Fruit fly (Drosophila melanogaster) whole organism, embryonic: Measurements from ENCODE around the gene CG10252.

Experiments used
- ATbp ChIP-seq: fragments of 200-800 bp; sonication (Bioruptor generic); optimal IDR thresholded peaks from 2 replicates; lab custom pipeline; 2017; ENCODE audit warnings: missing biosample characterization, mild to moderate bottlenecking, missing genetic modification characterization, missing genetic modification reagents
- Awh ChIP-seq: fragments of 200-800 bp; sonication (Bioruptor generic); IDR thresholded peaks from 2 replicates; pipeline ENCODE4, ENCODE4 v1.3.6; 2022; ENCODE audit warnings: missing biosample characterization, missing genetic modification characterization
- CG10267 ChIP-seq: fragments of 200-800 bp; sonication (Bioruptor generic); optimal IDR thresholded peaks from 2 replicates; lab custom pipeline; 2018; ENCODE audit warnings: missing biosample characterization, mild to moderate bottlenecking, missing genetic modification characterization, moderate library complexity
- CG10366 ChIP-seq: fragments of 200-800 bp; sonication (Bioruptor generic); IDR thresholded peaks from 2 replicates; pipeline ENCODE4 v1.3.6; 2022; ENCODE audit warnings: missing biosample characterization, missing genetic modification characterization
- CG11093 ChIP-seq: fragments of 200-800 bp; sonication (Bioruptor generic); IDR thresholded peaks from 3 replicates; pipeline ENCODE4 v1.3.6; 2022; ENCODE audit warnings: missing biosample characterization, missing genetic modification characterization
- CG11695 ChIP-seq: fragments of 200-800 bp; sonication (Bioruptor generic); IDR thresholded peaks from 3 replicates; pipeline ENCODE4 v1.3.6; 2022; ENCODE audit warnings: missing biosample characterization, missing genetic modification characterization
- CG11723 ChIP-seq: fragments of 200-800 bp; sonication (Bioruptor generic); optimal IDR thresholded peaks from 2 replicates; lab custom pipeline; 2017; ENCODE audit warnings: missing biosample characterization, mild to moderate bottlenecking, missing genetic modification characterization
- CG12104 ChIP-seq: fragments of 200-800 bp; sonication (Bioruptor generic); optimal IDR thresholded peaks from 3 replicates; lab custom pipeline; 2016; ENCODE audit warnings: missing biosample characterization, missing genetic modification characterization
- CG12391 ChIP-seq: fragments of 200-800 bp; sonication (Bioruptor generic); optimal IDR thresholded peaks from 3 replicates; lab custom pipeline; 2018; ENCODE audit warnings: missing biosample characterization, mild to moderate bottlenecking, missing genetic modification characterization, moderate library complexity
- CG14014 ChIP-seq: fragments of 200-800 bp; sonication (Bioruptor generic); IDR thresholded peaks from 2 replicates; pipeline ENCODE4 v1.3.6; 2022; ENCODE audit warnings: missing biosample characterization, missing genetic modification characterization
- CG14710 ChIP-seq: fragments of 200-800 bp; sonication (Bioruptor generic); optimal IDR thresholded peaks from 3 replicates; lab custom pipeline; 2019; ENCODE audit warnings: missing biosample characterization, mild to moderate bottlenecking, missing genetic modification characterization, moderate library complexity
- CG15011 ChIP-seq: fragments of 200-800 bp; sonication (Bioruptor generic); optimal IDR thresholded peaks from 3 replicates; lab custom pipeline; 2018; ENCODE audit warnings: missing biosample characterization, mild to moderate bottlenecking, missing genetic modification characterization
- CG31365 ChIP-seq: fragments of 200-800 bp; sonication (Bioruptor generic); optimal IDR thresholded peaks from 2 replicates; lab custom pipeline; 2018; ENCODE audit warnings: missing biosample characterization, mild to moderate bottlenecking, missing genetic modification characterization
- CG31441 ChIP-seq: fragments of 200-800 bp; sonication (Bioruptor generic); IDR thresholded peaks from 2 replicates; pipeline ENCODE4 v1.3.6; 2022; ENCODE audit warnings: missing biosample characterization, missing genetic modification characterization
- CG33557 ChIP-seq: fragments of 200-800 bp; sonication (Bioruptor generic); optimal IDR thresholded peaks from 2 replicates; lab custom pipeline; 2019; ENCODE audit warnings: missing biosample characterization, mild to moderate bottlenecking, missing genetic modification characterization, moderate library complexity
- CG43689 ChIP-seq: fragments of 200-800 bp; sonication (Bioruptor generic); IDR thresholded peaks from 2 replicates; pipeline ENCODE4 v1.3.6; 2022; ENCODE audit warnings: missing biosample characterization, missing genetic modification characterization
- CG4424 ChIP-seq: fragments of 200-800 bp; sonication (Bioruptor generic); optimal IDR thresholded peaks from 3 replicates; lab custom pipeline; 2016; ENCODE audit warnings: missing biosample characterization, missing genetic modification characterization
- CG4730 ChIP-seq: fragments of 200-800 bp; sonication (Bioruptor generic); IDR thresholded peaks from 2 replicates; pipeline ENCODE4 v1.3.6; 2022; ENCODE audit warnings: missing biosample characterization, missing genetic modification characterization
- CG6791 ChIP-seq: fragments of 200-800 bp; sonication (Bioruptor generic); IDR thresholded peaks from 3 replicates; pipeline ENCODE4 v1.3.6; 2022; ENCODE audit warnings: missing biosample characterization, missing genetic modification characterization; ENCODE audit not compliant: partially characterized antibody
- CG8089 ChIP-seq: fragments of 200-800 bp; sonication (Bioruptor generic); optimal IDR thresholded peaks from 3 replicates; lab custom pipeline; 2016; ENCODE audit warnings: missing biosample characterization, missing genetic modification characterization
- CG8765 ChIP-seq: fragments of 200-800 bp; sonication (Bioruptor generic); IDR thresholded peaks from 2 replicates; pipeline ENCODE4 v1.3.6; 2022; ENCODE audit warnings: missing biosample characterization, missing genetic modification characterization
- CG9437 ChIP-seq: fragments of 200-800 bp; sonication (Bioruptor generic); optimal IDR thresholded peaks from 2 replicates; lab custom pipeline; 2018; ENCODE audit warnings: missing biosample characterization, mild to moderate bottlenecking, missing genetic modification characterization
- CG9727 ChIP-seq: fragments of 200-800 bp; sonication (Bioruptor generic); optimal IDR thresholded peaks from 3 replicates; lab custom pipeline; 2017; ENCODE audit warnings: missing biosample characterization, mild to moderate bottlenecking, missing genetic modification characterization
- Hsf ChIP-seq: fragments of 200-800 bp; sonication (Bioruptor generic); optimal IDR thresholded peaks from 3 replicates; lab custom pipeline; 2016; ENCODE audit warnings: missing biosample characterization, missing genetic modification characterization
- Lhr ChIP-seq: fragments of 200-800 bp; sonication (Bioruptor generic); optimal IDR thresholded peaks from 3 replicates; lab custom pipeline; 2017; ENCODE audit warnings: mild to moderate bottlenecking, missing biosample characterization, missing genetic modification reagents, missing genetic modification characterization
- MBD-R2 ChIP-seq: fragments of 200-800 bp; sonication (Bioruptor generic); IDR thresholded peaks from 2 replicates; pipeline ENCODE4 v1.3.6; 2022; ENCODE audit warnings: missing biosample characterization, missing genetic modification characterization
- Oli ChIP-seq: fragments of 200-800 bp; sonication (Bioruptor generic); optimal IDR thresholded peaks from 2 replicates; lab custom pipeline; 2018; ENCODE audit warnings: missing biosample characterization, mild to moderate bottlenecking, missing genetic modification characterization, moderate library complexity
- Sox100B ChIP-seq: fragments of 200-800 bp; sonication (Bioruptor generic); optimal IDR thresholded peaks from 3 replicates; lab custom pipeline; 2018; ENCODE audit warnings: missing biosample characterization, mild to moderate bottlenecking, missing genetic modification characterization
- Usf ChIP-seq: fragments of 200-800 bp; sonication (Bioruptor generic); optimal IDR thresholded peaks from 2 replicates; lab custom pipeline; 2017; ENCODE audit warnings: missing genotype, missing biosample characterization, missing genetic modification characterization
- Vsx1 ChIP-seq: fragments of 200-800 bp; sonication (Bioruptor generic); optimal IDR thresholded peaks from 2 replicates; lab custom pipeline; 2017; ENCODE audit warnings: missing biosample characterization, mild to moderate bottlenecking, missing genetic modification characterization, missing genetic modification reagents
- chm ChIP-seq: fragments of 200-800 bp; sonication (Bioruptor generic); IDR thresholded peaks from 2 replicates; pipeline ENCODE4 v1.3.6; 2022; ENCODE audit warnings: missing biosample characterization, missing genetic modification characterization
- dati ChIP-seq: fragments of 200-800 bp; sonication (Bioruptor generic); IDR thresholded peaks from 2 replicates; pipeline ENCODE4 v1.3.6; 2022; ENCODE audit warnings: missing biosample characterization, missing genetic modification characterization
- gt ChIP-seq: fragments of 200-800 bp; sonication (Bioruptor generic); IDR thresholded peaks from 2 replicates; pipeline ENCODE4 v1.3.6; 2022; ENCODE audit warnings: missing biosample characterization, missing genetic modification characterization
- hkb ChIP-seq, 2 experiments: fragments of 200-800 bp in 1 of 2; fragments of >200 bp in 1 of 2; sonication (Bioruptor generic) in 1 of 2; IDR thresholded peaks in 1 of 2; optimal IDR thresholded peaks in 1 of 2; 2 replicates each; pipeline versions ENCODE4 v1.3.6 to Lab custom; 2017 to 2022; ENCODE audit warnings: missing biosample characterization in 1 of 2, missing genetic modification characterization in 1 of 2
- lab ChIP-seq: fragments of 200-800 bp; sonication (Bioruptor generic); optimal IDR thresholded peaks from 3 replicates; lab custom pipeline; 2017; ENCODE audit warnings: missing biosample characterization, missing genetic modification characterization, mild to moderate bottlenecking, moderate library complexity, missing genetic modification reagents
- maf-S ChIP-seq: fragments of 200-800 bp; sonication (Bioruptor generic); optimal IDR thresholded peaks from 2 replicates; lab custom pipeline; 2016; ENCODE audit warnings: missing biosample characterization, missing genetic modification characterization
- nau ChIP-seq: fragments of 200-800 bp; sonication (Bioruptor generic); optimal IDR thresholded peaks from 3 replicates; lab custom pipeline; 2017; ENCODE audit warnings: missing biosample characterization, mild to moderate bottlenecking, missing genetic modification characterization, missing genetic modification reagents
- nmo ChIP-seq: fragments of 200-800 bp; sonication (Bioruptor generic); optimal IDR thresholded peaks from 2 replicates; lab custom pipeline; 2018; ENCODE audit warnings: missing biosample characterization, mild to moderate bottlenecking, missing genetic modification characterization, moderate library complexity
- oc ChIP-seq: fragments of 200-800 bp; sonication (Bioruptor generic); optimal IDR thresholded peaks from 2 replicates; lab custom pipeline; 2018; ENCODE audit warnings: missing biosample characterization, mild to moderate bottlenecking, missing genetic modification characterization, moderate library complexity
- peb ChIP-seq: fragments of 200-800 bp; sonication (Bioruptor generic); IDR thresholded peaks from 2 replicates; pipeline ENCODE4 v1.3.6; 2022; ENCODE audit warnings: missing biosample characterization, missing genetic modification characterization
- sd ChIP-seq: fragments of 200-800 bp; sonication (Bioruptor generic); optimal IDR thresholded peaks from 3 replicates; lab custom pipeline; 2018; ENCODE audit warnings: missing biosample characterization, mild to moderate bottlenecking, missing genetic modification characterization, moderate library complexity
- shn ChIP-seq: fragments of 200-800 bp; sonication (Bioruptor generic); optimal IDR thresholded peaks from 3 replicates; lab custom pipeline; 2016; ENCODE audit warnings: missing biosample characterization, missing genetic modification characterization
- slp2 ChIP-seq: fragments of 200-800 bp; sonication (Bioruptor generic); optimal IDR thresholded peaks from 2 replicates; lab custom pipeline; 2016; ENCODE audit warnings: missing biosample characterization, missing genetic modification characterization
- sob ChIP-seq: fragments of 200-800 bp; sonication (Bioruptor generic); IDR thresholded peaks from 2 replicates; pipeline ENCODE4 v1.3.6; 2022; ENCODE audit warnings: missing biosample characterization, missing genetic modification characterization
- sqz ChIP-seq: fragments of 200-800 bp; sonication (Bioruptor generic); optimal IDR thresholded peaks from 3 replicates; lab custom pipeline; 2018; ENCODE audit warnings: missing biosample characterization, mild to moderate bottlenecking, missing genetic modification characterization
- ssp ChIP-seq: fragments of 200-800 bp; sonication (Bioruptor generic); IDR thresholded peaks from 2 replicates; pipeline ENCODE4 v1.3.6; 2022; ENCODE audit warnings: missing biosample characterization, missing genetic modification characterization
- tio ChIP-seq: fragments of 200-800 bp; sonication (Bioruptor generic); optimal IDR thresholded peaks from 2 replicates; lab custom pipeline; 2017; ENCODE audit warnings: missing biosample characterization, missing genetic modification characterization, inconsistent platforms
- twi ChIP-seq: fragments of 200-800 bp; optimal IDR thresholded peaks from 2 replicates; lab custom pipeline; 2019; ENCODE audit warnings: missing biosample characterization, mild to moderate bottlenecking, missing genetic modification characterization, moderate library complexity
- wek ChIP-seq: fragments of 200-800 bp; sonication (Bioruptor generic); optimal IDR thresholded peaks from 3 replicates; lab custom pipeline; 2018; ENCODE audit warnings: missing biosample characterization, mild to moderate bottlenecking, missing genetic modification characterization, moderate library complexity

CG10252 gene

DNA sequence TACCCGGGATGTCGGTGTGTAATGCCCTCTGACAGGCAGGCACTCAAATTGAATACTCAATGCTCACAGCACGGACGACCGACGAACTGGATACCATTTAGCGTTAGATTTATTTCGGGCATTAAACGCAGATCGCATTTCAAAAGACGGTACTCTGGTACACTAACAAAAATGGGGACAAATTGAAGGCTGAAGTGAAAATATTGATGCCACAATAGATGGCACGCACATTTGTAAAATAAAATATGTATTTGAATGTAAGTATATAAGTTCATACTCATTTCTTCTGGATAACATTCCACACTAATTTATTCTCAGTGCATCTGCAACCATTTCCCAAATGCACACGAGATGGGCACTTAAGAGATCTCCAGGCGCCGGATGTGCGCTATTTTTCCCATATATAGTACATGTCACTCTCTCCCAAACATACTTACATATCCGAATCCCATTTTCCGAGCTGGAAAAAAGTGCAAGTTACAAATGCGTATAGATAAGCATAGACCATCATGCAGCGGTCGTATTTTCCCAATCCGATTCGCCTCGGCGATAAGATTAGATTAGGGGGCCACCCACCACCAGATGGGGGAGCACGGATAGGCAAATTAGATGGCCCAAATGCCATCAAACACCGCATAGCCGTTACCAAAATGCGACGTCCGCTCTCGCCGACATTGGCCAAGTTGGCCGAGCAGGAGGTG is 13.6 kb upstream of the CG10252 start, which contains the start of gene CG10301 (continued):
- TF ChIP-seq CG6791 (GFP tag; lab: Robert Waterston, UW) (no peak), CG4424 (peak; percentile 59), CG9437 (GFP tag; lab: Kevin White, UChicago) (peak; percentile 12), CG8765 (GFP tag; lab: Robert Waterston, UW) (peak; percentile 81), ATbp (peak; percentile 56), CG11093 (GFP tag; lab: Robert Waterston, UW) (no peak), CG31365 (no peak), Usf (GFP tag; lab: Kevin White, UChicago) (peak; percentile 44), Oli (peak; percentile 65), twi (tag; lab: Kevin White, UChicago) (peak; percentile 53), chm (GFP tag; lab: Robert Waterston, UW) (peak; percentile 72), lab (GFP tag; lab: Kevin White, UChicago) (peak; percentile 43), CG10366 (GFP tag; lab: Robert Waterston, UW) (peak; percentile 53), Awh (GFP tag; lab: Robert Waterston, UW) (peak; percentile 52), tio (GFP tag; lab: Kevin White, UChicago) (peak; percentile 52), CG11695 (GFP tag; lab: Robert Waterston, UW) (peak; percentile 50; the same call in 1 of the 3 replicates), wek (GFP tag; lab: Kevin White, UChicago) (peak; percentile 10), CG4730 (GFP tag; lab: Robert Waterston, UW) (no peak), CG10267 (tag; lab: Kevin White, UChicago) (peak; percentile 67), ssp (GFP tag; lab: Robert Waterston, UW) (peak; percentile 36; the same call in 1 of the 2 replicates), CG33557 (GFP tag; lab: Kevin White, UChicago) (peak; percentile 61), CG15011 (GFP tag; lab: Kevin White, UChicago) (no peak), Hsf (GFP tag; lab: Kevin White, UChicago) (peak; percentile 68), Sox100B (GFP tag; lab: Kevin White, UChicago) (peak; percentile 50), CG14014 (GFP tag; lab: Robert Waterston, UW) (no peak), CG14710 (tag; lab: Kevin White, UChicago) (peak; percentile 78), CG43689 (GFP tag; lab: Robert Waterston, UW) (no peak), CG8089 (GFP tag; lab: Kevin White, UChicago) (peak; percentile 41), sob (GFP tag; lab: Robert Waterston, UW) (peak; percentile 26; the same call in 1 of the 2 replicates), CG31441 (peak; percentile 65), hkb (optimal IDR thresholded peaks at IDR 0.05; lab: Kevin White, UChicago) (no peak), hkb (GFP tag; IDR thresholded peaks at IDR 0.05; lab: Robert Waterston, UW) (peak; percentile 55; the same call in 1 of the 2 replicates), shn (GFP tag; lab: Kevin White, UChicago) (no peak), sqz (GFP tag; lab: Kevin White, UChicago) (peak; percentile 31), gt (GFP tag; lab: Robert Waterston, UW) (0 out of 2 replicates have a peak, but pooled peaks have one; percentile 31), maf-S (no peak), MBD-R2 (GFP tag; lab: Robert Waterston, UW) (no peak), CG11723 (GFP tag; lab: Kevin White, UChicago) (peak; percentile 1), CG12391 (tag; lab: Kevin White, UChicago) (peak; percentile 72), slp2 (GFP tag; lab: Kevin White, UChicago) (peak; percentile 1), nau (peak; percentile 79), nmo (GFP tag; lab: Kevin White, UChicago) (peak; percentile 76), oc (tag; lab: Kevin White, UChicago) (peak; percentile 52), peb (GFP tag; lab: Robert Waterston, UW) (peak; percentile 48), CG12104 (GFP tag; lab: Kevin White, UChicago) (no peak), dati (GFP tag; lab: Robert Waterston, UW) (no peak), Lhr (GFP tag; lab: Kevin White, UChicago) (peak; percentile 40), CG9727 (GFP tag; lab: Kevin White, UChicago) (peak; percentile 79), Vsx1 (GFP tag; lab: Kevin White, UChicago) (no peak), sd (tag; lab: Kevin White, UChicago) (peak; percentile 3)
